Worm (Caenorhabditis elegans): ENCODE results near the gene xol-1.

Gene xol-1

ce11 chrX:8017759-8018158 lies 23.4 kb upstream of the xol-1 start, which contains the start of gene C34D10.5:
C34D10.5 (plus strand) TSS chrX:8018027.
- TF ChIP-seq pha-4 (tag; optimal IDR thresholded peaks at IDR 0.05) (peak; percentile 35), ama-1 (optimal IDR thresholded peaks at IDR 0.05) (no peak), ama-1 (GFP tag; optimal IDR thresholded peaks at IDR 0.05) (no peak), nhr-80 (tag; optimal IDR thresholded peaks at IDR 0.05) (peak; percentile 26)

ce11 chrX:8018441-8018840 lies 22.7 kb upstream of the xol-1 start:
- TF ChIP-seq Y53F4B.3 (GFP tag; IDR thresholded peaks at IDR 0.05) (no peak), tbp1 (GFP tag; optimal IDR thresholded peaks at IDR 0.05) (peak; percentile 18), ztf-26 (tag; optimal IDR thresholded peaks at IDR 0.05) (peak; percentile 53), somi-1 (GFP tag; optimal IDR thresholded peaks at IDR 0.05) (peak; percentile 32), pbrm-1 (GFP tag; IDR thresholded peaks at IDR 0.05) (0 out of 2 replicates have a peak, but pooled peaks have one; percentile 20), zim-3 (tag; optimal IDR thresholded peaks at IDR 0.05) (no peak), cebp-2 (GFP tag; IDR thresholded peaks at IDR 0.05) (no peak), F10E7.11 (tag; optimal IDR thresholded peaks at IDR 0.05) (no peak), ama-1 (optimal IDR thresholded peaks at IDR 0.05) (peak; percentile 24), ama-1 (GFP tag; optimal IDR thresholded peaks at IDR 0.05) (no peak), ceh-27 (GFP tag; optimal IDR thresholded peaks at IDR 0.05) (peak; percentile 26), cebp-1 (GFP tag; IDR thresholded peaks at IDR 0.05) (no peak), cebp-1 (tag; optimal IDR thresholded peaks at IDR 0.05) (peak; percentile 34), sdz-38 (tag; optimal IDR thresholded peaks at IDR 0.05) (no peak)

ce11 chrX:8019665-8020064 lies 21.4 kb upstream of the xol-1 start:
- no peak for TF ChIP-seq lin-26 (GFP tag; IDR thresholded peaks at IDR 0.05)
- no peak for TF ChIP-seq F39B2.1 (GFP tag; IDR thresholded peaks at IDR 0.05)
- no peak for TF ChIP-seq mel-28 (tag; optimal IDR thresholded peaks at IDR 0.05; ENCODE audit: borderline replicate concordance)
- no peak for TF ChIP-seq snpc-1.3 (tag; optimal IDR thresholded peaks at IDR 0.05; ENCODE audit: insufficient read depth)
- no peak for TF ChIP-seq madf-8 (GFP tag; conservative IDR thresholded peaks at IDR 0.05)
- TF ChIP-seq ceh-91 (GFP tag; IDR thresholded peaks at IDR 0.05): no peak
- peak; percentile 48 for TF ChIP-seq attf-5 (GFP tag; optimal IDR thresholded peaks at IDR 0.05)
- TF ChIP-seq Y56A3A.18 (GFP tag; IDR thresholded peaks at IDR 0.05): 0 out of 2 replicates have a peak, but pooled peaks have one; percentile 44
- TF ChIP-seq repo-1 (tag; optimal IDR thresholded peaks at IDR 0.05): peak; percentile 63
- peak; percentile 74 for TF ChIP-seq cebp-1 (GFP tag; IDR thresholded peaks at IDR 0.05)
- TF ChIP-seq cebp-1 (tag; optimal IDR thresholded peaks at IDR 0.05): peak; percentile 92
- peak; percentile 80; the same call in 1 of the 2 replicates for TF ChIP-seq egl-44 (GFP tag; IDR thresholded peaks at IDR 0.05)
- TF ChIP-seq ztf-6 (GFP tag; IDR thresholded peaks at IDR 0.05): 0 out of 2 replicates have a peak, but pooled peaks have one; percentile 28
- TF ChIP-seq nhr-27 (tag; optimal IDR thresholded peaks at IDR 0.05): no peak
- no peak for TF ChIP-seq aptf-2 (GFP tag; conservative IDR thresholded peaks at IDR 0.05)
- peak; percentile 43; the same call in 1 of the 2 replicates for TF ChIP-seq rcor-1 (GFP tag; IDR thresholded peaks at IDR 0.05)
- no peak for TF ChIP-seq T07F8.4 (tag; optimal IDR thresholded peaks at IDR 0.05)
- peak; percentile 88 for TF ChIP-seq ztf-26 (tag; optimal IDR thresholded peaks at IDR 0.05)
- no peak for TF ChIP-seq lag-1 (GFP tag; IDR thresholded peaks at IDR 0.05)
- no peak for TF ChIP-seq fkh-3 (tag; optimal IDR thresholded peaks at IDR 0.05)
- TF ChIP-seq ceh-79 (tag; optimal IDR thresholded peaks at IDR 0.05): peak; percentile 29
- TF ChIP-seq let-526 (GFP tag; IDR thresholded peaks at IDR 0.05): peak; percentile 86
- peak; percentile 52; the same call in 1 of the 2 replicates for TF ChIP-seq hsf-1 (GFP tag; IDR thresholded peaks at IDR 0.05)
- TF ChIP-seq madf-6 (GFP tag; IDR thresholded peaks at IDR 0.05): peak; percentile 41; the same call in 1 of the 2 replicates
- TF ChIP-seq ztf-18 (tag; optimal IDR thresholded peaks at IDR 0.05): peak; percentile 40
- no peak for TF ChIP-seq D2030.7 (GFP tag; IDR thresholded peaks at IDR 0.05)
- TF ChIP-seq hmg-1.2 (GFP tag; IDR thresholded peaks at IDR 0.05): peak; percentile 76
- TF ChIP-seq T26A5.8 (tag; optimal IDR thresholded peaks at IDR 0.05): no peak
- TF ChIP-seq Y95B8A.8 (GFP tag; IDR thresholded peaks at IDR 0.05): peak; percentile 77; the same call in 1 of the 2 replicates
- TF ChIP-seq akir-1 (GFP tag; optimal IDR thresholded peaks at IDR 0.05): no peak
- peak; percentile 30 for TF ChIP-seq zim-3 (tag; optimal IDR thresholded peaks at IDR 0.05)
- TF ChIP-seq F10E7.11 (tag; optimal IDR thresholded peaks at IDR 0.05): no peak
- no peak for TF ChIP-seq aptf-3 (GFP tag; IDR thresholded peaks at IDR 0.05)
- peak; percentile 85 for TF ChIP-seq somi-1 (GFP tag; optimal IDR thresholded peaks at IDR 0.05)
- no peak for TF ChIP-seq bed-2 (GFP tag; IDR thresholded peaks at IDR 0.05)
- TF ChIP-seq tbp1 (GFP tag; optimal IDR thresholded peaks at IDR 0.05): peak; percentile 66

Data from whole organism, young adult.